Worm (Caenorhabditis elegans) whole organism, young adult: Measurements from ENCODE around the gene rin-1.

ENCODE experiments used
- B0035.1 ChIP-seq: sonication (generic microtip); optimal IDR thresholded peaks from 2 replicates; lab custom pipeline; 2016; ENCODE audit warnings: missing genetic modification characterization, mild to moderate bottlenecking, missing compliant biosample characterization, missing genotype, missing genetic modification reagents
- B0261.1 ChIP-seq: sonication (generic microtip); optimal IDR thresholded peaks from 2 replicates; lab custom pipeline; 2016; ENCODE audit warnings: mild to moderate bottlenecking, missing genetic modification characterization, moderate library complexity, missing compliant biosample characterization
- F39B2.1 ChIP-seq: fragments of 200-800 bp; sonication (Bioruptor generic); IDR thresholded peaks from 2 replicates; pipeline ENCODE4 v1.3.6; 2022; ENCODE audit warnings: missing genetic modification reagents, missing genetic modification characterization, missing compliant biosample characterization
- F57A8.1 ChIP-seq: fragments of 200-800 bp; sonication (Bioruptor generic); optimal IDR thresholded peaks from 2 replicates; lab custom pipeline; 2018; ENCODE audit warnings: mild to moderate bottlenecking, missing genetic modification characterization, moderate library complexity, missing compliant biosample characterization
- athp-1 ChIP-seq: sonication (generic microtip); optimal IDR thresholded peaks from 2 replicates; lab custom pipeline; 2017; ENCODE audit warnings: mild to moderate bottlenecking, missing genetic modification characterization, missing compliant biosample characterization
- ekl-4 ChIP-seq: fragments of 200-800 bp; sonication (Bioruptor generic); IDR thresholded peaks from 2 replicates; pipeline ENCODE4 v1.3.6; 2022; ENCODE audit warnings: missing genetic modification reagents, missing genetic modification characterization, missing compliant biosample characterization
- hrde-1 ChIP-seq: sonication (generic microtip); optimal IDR thresholded peaks from 2 replicates; lab custom pipeline; 2016; ENCODE audit warnings: missing genetic modification characterization, mild to moderate bottlenecking, missing compliant biosample characterization, moderate library complexity, missing genotype, missing genetic modification reagents, borderline replicate concordance
- hsf-1 ChIP-seq: fragments of 200-800 bp; sonication (Bioruptor generic); IDR thresholded peaks from 2 replicates; pipeline ENCODE4 v1.3.6; 2022; ENCODE audit warnings: missing genetic modification reagents, missing genetic modification characterization, missing compliant biosample characterization

ce11 chrV:14762563-14762962 is 52.8 kb downstream of the rin-1 start:
- no peak for TF ChIP-seq athp-1 (tag; lab: Kevin White, UChicago)
- TF ChIP-seq B0035.1: no peak
- TF ChIP-seq hsf-1: no peak
- no peak for TF ChIP-seq B0261.1
- TF ChIP-seq hrde-1 (tag; lab: Kevin White, UChicago): no peak
- TF ChIP-seq F57A8.1: no peak
- no peak for TF ChIP-seq ekl-4
- no peak for TF ChIP-seq F39B2.1
